Worm (Caenorhabditis elegans) whole organism, young adult: Measurements from ENCODE around the gene pes-9.
A peak's percentile ranks its signal among the peaks of the same experiment; 100 is the strongest.

Experiments used
- B0035.1 ChIP-seq: sonication (generic microtip); optimal IDR thresholded peaks from 2 replicates; lab custom pipeline; 2016; ENCODE audit warnings: missing genetic modification characterization, mild to moderate bottlenecking, missing compliant biosample characterization, missing genotype, missing genetic modification reagents
- B0261.1 ChIP-seq: sonication (generic microtip); optimal IDR thresholded peaks from 2 replicates; lab custom pipeline; 2016; ENCODE audit warnings: mild to moderate bottlenecking, missing genetic modification characterization, moderate library complexity, missing compliant biosample characterization
- D2030.7 ChIP-seq: fragments of 200-800 bp; sonication (Bioruptor generic); IDR thresholded peaks from 2 replicates; pipeline ENCODE4 v1.3.6; 2022; ENCODE audit warnings: missing genetic modification reagents, missing genetic modification characterization, missing compliant biosample characterization
- F10E7.11 ChIP-seq: sonication (generic microtip); optimal IDR thresholded peaks from 2 replicates; lab custom pipeline; 2017; ENCODE audit warnings: mild to moderate bottlenecking, missing genetic modification characterization, moderate library complexity, missing compliant biosample characterization
- F33H1.4 ChIP-seq: fragments of 200-800 bp; sonication (Bioruptor generic); IDR thresholded peaks from 2 replicates; pipeline ENCODE4 v1.3.6; 2022; ENCODE audit warnings: missing genetic modification reagents, missing genetic modification characterization, missing compliant biosample characterization
- F37B4.10 ChIP-seq: fragments of 200-800 bp; sonication (Bioruptor generic); IDR thresholded peaks from 2 replicates; pipeline ENCODE4 v1.3.6; 2022; ENCODE audit warnings: missing genetic modification characterization, missing compliant biosample characterization
- F49E8.2 ChIP-seq: sonication (generic microtip); optimal IDR thresholded peaks from 3 replicates; lab custom pipeline; 2017; ENCODE audit warnings: missing genetic modification characterization, mild to moderate bottlenecking, missing compliant biosample characterization, antibody characterized with exemption, moderate library complexity; ENCODE audit not compliant: insufficient read depth
- F52B5.7 ChIP-seq: sonication (generic microtip); optimal IDR thresholded peaks from 2 replicates; lab custom pipeline; 2016; ENCODE audit warnings: mild to moderate bottlenecking, missing genetic modification characterization, missing compliant biosample characterization
- F55B11.4 ChIP-seq: sonication (generic microtip); optimal IDR thresholded peaks from 2 replicates; lab custom pipeline; 2016; ENCODE audit warnings: missing compliant biosample characterization, missing genetic modification characterization, borderline replicate concordance; ENCODE audit not compliant: insufficient read depth
- F57A8.1 ChIP-seq: fragments of 200-800 bp; sonication (Bioruptor generic); optimal IDR thresholded peaks from 2 replicates; lab custom pipeline; 2018; ENCODE audit warnings: mild to moderate bottlenecking, missing genetic modification characterization, moderate library complexity, missing compliant biosample characterization
- K12H6.12 ChIP-seq: fragments of 200-800 bp; sonication (Bioruptor generic); optimal IDR thresholded peaks from 2 replicates; lab custom pipeline; 2018; ENCODE audit warnings: mild to moderate bottlenecking, missing genetic modification characterization, missing compliant biosample characterization
- Y53G8AR.9 ChIP-seq: fragments of 200-800 bp; sonication (Bioruptor generic); conservative IDR thresholded peaks from 2 replicates; pipeline ENCODE4 v1.3.6; 2022; ENCODE audit warnings: missing genetic modification reagents, missing genetic modification characterization, missing compliant biosample characterization
- Y67H2A.10 ChIP-seq: fragments of 200-800 bp; sonication (Bioruptor generic); conservative IDR thresholded peaks from 2 replicates; pipeline ENCODE4 v1.3.6; 2022; ENCODE audit warnings: missing genetic modification reagents, missing genetic modification characterization, missing compliant biosample characterization
- Y95B8A.8 ChIP-seq: fragments of 200-800 bp; sonication (Bioruptor generic); IDR thresholded peaks from 2 replicates; pipeline ENCODE4 v1.3.6; 2022; ENCODE audit warnings: missing genetic modification reagents, missing genetic modification characterization, missing compliant biosample characterization
- aptf-3 ChIP-seq: fragments of 200-800 bp; sonication (Bioruptor generic); IDR thresholded peaks from 2 replicates; pipeline ENCODE4 v1.3.6; 2022; ENCODE audit warnings: missing genetic modification characterization, missing compliant biosample characterization
- attf-3 ChIP-seq: fragments of 200-800 bp; sonication (Bioruptor generic); conservative IDR thresholded peaks from 2 replicates; pipeline ENCODE4 v1.3.6; 2022; ENCODE audit warnings: missing genetic modification reagents, missing genetic modification characterization, missing compliant biosample characterization
- ceh-100 ChIP-seq: fragments of 200-800 bp; sonication (Bioruptor generic); IDR thresholded peaks from 2 replicates; pipeline ENCODE4 v1.3.6; 2022; ENCODE audit warnings: missing genetic modification reagents, missing genetic modification characterization, missing compliant biosample characterization
- ceh-58 ChIP-seq: fragments of 200-800 bp; sonication (Bioruptor generic); IDR thresholded peaks from 2 replicates; pipeline ENCODE4 v1.3.6; 2022; ENCODE audit warnings: missing genetic modification characterization, missing compliant biosample characterization
- ceh-91 ChIP-seq: fragments of 200-800 bp; sonication (Bioruptor generic); IDR thresholded peaks from 2 replicates; pipeline ENCODE4 v1.3.6; 2022; ENCODE audit warnings: missing genetic modification reagents, missing genetic modification characterization, missing compliant biosample characterization
- dox-1 ChIP-seq: fragments of 200-800 bp; sonication (Bioruptor generic); IDR thresholded peaks from 2 replicates; pipeline ENCODE4 v1.3.6; 2022; ENCODE audit warnings: missing genetic modification reagents, missing genetic modification characterization, missing compliant biosample characterization
- dpff-1 ChIP-seq: sonication (generic microtip); optimal IDR thresholded peaks from 2 replicates; lab custom pipeline; 2017; ENCODE audit warnings: mild to moderate bottlenecking, missing genetic modification characterization, missing compliant biosample characterization
- egl-18 ChIP-seq: fragments of 200-800 bp; sonication (Bioruptor generic); IDR thresholded peaks from 2 replicates; pipeline ENCODE4 v1.3.6; 2022; ENCODE audit warnings: missing genetic modification reagents, missing genetic modification characterization, missing compliant biosample characterization
- ekl-4 ChIP-seq: fragments of 200-800 bp; sonication (Bioruptor generic); IDR thresholded peaks from 2 replicates; pipeline ENCODE4 v1.3.6; 2022; ENCODE audit warnings: missing genetic modification reagents, missing genetic modification characterization, missing compliant biosample characterization
- ets-4 ChIP-seq: fragments of 200-800 bp; sonication (Bioruptor generic); optimal IDR thresholded peaks from 2 replicates; lab custom pipeline; 2018; ENCODE audit warnings: mild to moderate bottlenecking, missing genetic modification characterization, missing compliant biosample characterization
- fkh-3 ChIP-seq: sonication (generic microtip); optimal IDR thresholded peaks from 2 replicates; lab custom pipeline; 2016; ENCODE audit warnings: mild to moderate bottlenecking, missing genetic modification characterization, missing compliant biosample characterization
- lir-1 ChIP-seq: fragments of 200-800 bp; sonication (Bioruptor generic); conservative IDR thresholded peaks from 2 replicates; pipeline ENCODE4 v1.3.6; 2022; ENCODE audit warnings: missing genetic modification reagents, missing genetic modification characterization, missing compliant biosample characterization
- lsl-1 ChIP-seq: fragments of 200-800 bp; sonication (Bioruptor generic); optimal IDR thresholded peaks from 2 replicates; lab custom pipeline; 2018; ENCODE audit warnings: mild to moderate bottlenecking, missing genetic modification characterization, moderate library complexity, missing compliant biosample characterization
- lsy-27 ChIP-seq: sonication (generic microtip); optimal IDR thresholded peaks from 2 replicates; lab custom pipeline; 2017; ENCODE audit warnings: missing genetic modification characterization, mild to moderate bottlenecking, missing compliant biosample characterization, antibody characterized with exemption, missing genotype, borderline replicate concordance; ENCODE audit not compliant: insufficient read depth
- madf-3 ChIP-seq: fragments of 200-800 bp; sonication (Bioruptor generic); IDR thresholded peaks from 2 replicates; pipeline ENCODE4 v1.3.6; 2022; ENCODE audit warnings: missing genetic modification reagents, missing genetic modification characterization, missing compliant biosample characterization
- madf-6 ChIP-seq: fragments of 200-800 bp; sonication (Bioruptor generic); IDR thresholded peaks from 2 replicates; pipeline ENCODE4 v1.3.6; 2022; ENCODE audit warnings: missing genetic modification reagents, missing genetic modification characterization, missing compliant biosample characterization
- madf-8 ChIP-seq: fragments of 200-800 bp; sonication (Bioruptor generic); conservative IDR thresholded peaks from 2 replicates; pipeline ENCODE4 v1.3.6; 2022; ENCODE audit warnings: missing genetic modification reagents, missing genetic modification characterization, missing compliant biosample characterization
- mcd-1 ChIP-seq: fragments of 200-800 bp; sonication (Bioruptor generic); IDR thresholded peaks from 2 replicates; pipeline ENCODE4 v1.3.6; 2022; ENCODE audit warnings: missing genetic modification reagents, missing genetic modification characterization, missing compliant biosample characterization
- mel-28 ChIP-seq: sonication (generic microtip); optimal IDR thresholded peaks from 2 replicates; lab custom pipeline; 2016; ENCODE audit warnings: borderline replicate concordance, mild to moderate bottlenecking, missing genetic modification characterization, missing compliant biosample characterization
- nfya-1 ChIP-seq: sonication (generic microtip); optimal IDR thresholded peaks from 2 replicates; lab custom pipeline; 2017; ENCODE audit warnings: antibody characterized with exemption, missing compliant biosample characterization, missing genetic modification characterization, borderline replicate concordance; ENCODE audit not compliant: insufficient read depth
- nhr-120 ChIP-seq: fragments of 200-800 bp; sonication (Bioruptor generic); IDR thresholded peaks from 2 replicates; pipeline ENCODE4 v1.3.6; 2022; ENCODE audit warnings: missing genetic modification characterization, missing compliant biosample characterization
- pbrm-1 ChIP-seq: fragments of 200-800 bp; sonication (Bioruptor generic); IDR thresholded peaks from 2 replicates; pipeline ENCODE4 v1.3.6; 2022; ENCODE audit warnings: missing genetic modification reagents, missing genetic modification characterization, missing compliant biosample characterization
- pha-4 ChIP-seq: fragments of 150-350 bp; sonication (generic microtip); optimal IDR thresholded peaks from 2 replicates; lab custom pipeline; 2014; ENCODE audit warnings: missing biosample characterization, missing genetic modification reagents, missing genetic modification characterization
- rec-8 ChIP-seq, 2 experiments: sonication (generic microtip); optimal IDR thresholded peaks; 2 replicates each; lab custom pipeline; 2016; ENCODE audit warnings: mild to moderate bottlenecking in 2 of 2, missing genetic modification characterization in 2 of 2, missing genetic modification reagents in 2 of 2, missing genotype in 2 of 2, missing biosample characterization in 1 of 2, missing compliant biosample characterization in 1 of 2, moderate library complexity in 1 of 2
- repo-1 ChIP-seq: sonication (generic microtip); optimal IDR thresholded peaks from 2 replicates; lab custom pipeline; 2017; ENCODE audit warnings: mild to moderate bottlenecking, missing genetic modification characterization, missing compliant biosample characterization
- snpc-1.3 ChIP-seq: sonication (generic microtip); optimal IDR thresholded peaks from 2 replicates; lab custom pipeline; 2017; ENCODE audit warnings: missing genetic modification characterization, mild to moderate bottlenecking, missing compliant biosample characterization, antibody characterized with exemption, moderate library complexity, missing genotype, missing genetic modification reagents; ENCODE audit not compliant: insufficient read depth
- snpc-4 ChIP-seq, 5 experiments: fragments of 150-350 bp in 1 of 5; sonication (generic microtip) in 4 of 5; optimal IDR thresholded peaks; 2 replicates each; lab custom pipeline; 2014 to 2018; ENCODE audit warnings: missing genetic modification characterization in 5 of 5, missing biosample characterization in 3 of 5, antibody characterized with exemption in 2 of 5, mild to moderate bottlenecking in 2 of 5, missing compliant biosample characterization in 2 of 5, missing genotype in 2 of 5, moderate library complexity in 2 of 5, missing genetic modification reagents in 1 of 5
- somi-1 ChIP-seq: fragments of 200-800 bp; sonication (Bioruptor generic); optimal IDR thresholded peaks from 2 replicates; lab custom pipeline; 2018; ENCODE audit warnings: mild to moderate bottlenecking, missing genetic modification characterization, missing compliant biosample characterization
- xnd-1 ChIP-seq: sonication (generic microtip); optimal IDR thresholded peaks from 2 replicates; lab custom pipeline; 2016; ENCODE audit warnings: missing genotype, missing genetic modification reagents, missing genetic modification characterization, missing compliant biosample characterization
- zfh-2 ChIP-seq: fragments of 200-800 bp; sonication (Bioruptor generic); conservative IDR thresholded peaks from 2 replicates; pipeline ENCODE4 v1.3.6; 2022; ENCODE audit warnings: missing genetic modification reagents, missing genetic modification characterization, missing compliant biosample characterization
- ztf-25 ChIP-seq: fragments of 200-800 bp; sonication (Bioruptor generic); IDR thresholded peaks from 2 replicates; pipeline ENCODE4 v1.3.6; 2022; ENCODE audit warnings: missing genetic modification reagents, missing genetic modification characterization, missing compliant biosample characterization

The pes-9 gene

ce11 chrV:14614454-14614853, 17.6 kb upstream of the pes-9 start:
- no peak for TF ChIP-seq F37B4.10 (GFP tag; lab: Robert Waterston, UW)
- no peak for TF ChIP-seq madf-8 (GFP tag; lab: Robert Waterston, UW)
- TF ChIP-seq attf-3 (GFP tag; lab: Robert Waterston, UW) = no peak
- TF ChIP-seq fkh-3 (tag; lab: Kevin White, UChicago) = no peak
- TF ChIP-seq xnd-1 (tag; lab: Kevin White, UChicago) = no peak
- TF ChIP-seq Y67H2A.10 (GFP tag; lab: Robert Waterston, UW) = no peak
- no peak for TF ChIP-seq K12H6.12 (tag; lab: Kevin White, UChicago)
- TF ChIP-seq ceh-100 (GFP tag; lab: Robert Waterston, UW) = no peak

- TF ChIP-seq ceh-100 (GFP tag; lab: Robert Waterston, UW) (no peak), pbrm-1 (GFP tag; lab: Robert Waterston, UW) (no peak), D2030.7 (GFP tag; lab: Robert Waterston, UW) (peak; percentile 8; the same call in 1 of the 2 replicates), F49E8.2 (tag; lab: Kevin White, UChicago) (peak; percentile 19), dox-1 (GFP tag; lab: Robert Waterston, UW) (no peak; the same call in 1 of the 2 replicates), aptf-3 (GFP tag; lab: Robert Waterston, UW) (no peak), B0035.1 (no peak), madf-6 (GFP tag; lab: Robert Waterston, UW) (no peak; the same call in 1 of the 2 replicates), rec-8 (tag; optimal IDR thresholded peaks at IDR 0.05; lab: Kevin White, UChicago) (no peak), mcd-1 (GFP tag; lab: Robert Waterston, UW) (no peak), ekl-4 (GFP tag; lab: Robert Waterston, UW) (no peak), somi-1 (GFP tag; lab: Kevin White, UChicago) (no peak), F52B5.7 (tag; lab: Kevin White, UChicago) (no peak), nfya-1 (tag; lab: Kevin White, UChicago) (no peak), F37B4.10 (GFP tag; lab: Robert Waterston, UW) (no peak), madf-3 (GFP tag; lab: Robert Waterston, UW) (no peak), lir-1 (GFP tag; lab: Robert Waterston, UW) (no peak), Y95B8A.8 (GFP tag; lab: Robert Waterston, UW) (no peak), nhr-120 (GFP tag; lab: Robert Waterston, UW) (no peak), F33H1.4 (GFP tag; lab: Robert Waterston, UW) (no peak), ets-4 (GFP tag; lab: Kevin White, UChicago) (no peak), madf-8 (GFP tag; lab: Robert Waterston, UW) (no peak), egl-18 (GFP tag; lab: Robert Waterston, UW) (no peak), snpc-1.3 (tag; lab: Kevin White, UChicago) (peak; percentile 42), lsy-27 (tag; lab: Kevin White, UChicago) (no peak), F10E7.11 (no peak), lsl-1 (peak; percentile 93), Y53G8AR.9 (GFP tag; lab: Robert Waterston, UW) (no peak), F55B11.4 (tag; lab: Kevin White, UChicago) (no peak), ceh-91 (GFP tag; lab: Robert Waterston, UW) (peak; percentile 58), mel-28 (tag; lab: Kevin White, UChicago) (no peak), pha-4 (tag; lab: Kevin White, UChicago) (no peak), dpff-1 (tag; lab: Kevin White, UChicago) (no peak), B0261.1 (tag; lab: Kevin White, UChicago) (no peak), ceh-58 (GFP tag; lab: Robert Waterston, UW) (no peak), F57A8.1 (GFP tag; lab: Kevin White, UChicago) (no peak), repo-1 (tag; lab: Kevin White, UChicago) (no peak), zfh-2 (GFP tag; lab: Robert Waterston, UW) (no peak), Y67H2A.10 (GFP tag; lab: Robert Waterston, UW) (no peak), ztf-25 (GFP tag; lab: Robert Waterston, UW) (no peak), snpc-4 (GFP tag; optimal IDR thresholded peaks at IDR 0.05; lab: Kevin White, UChicago) (no peak), snpc-4 (tag; optimal IDR thresholded peaks at IDR 0.05; lab: Kevin White, UChicago) (peak in 1 of 4 experiments; percentile 8)
Observed at ce11 chrV:14612168-14612567, 15.3 kb upstream of the pes-9 start, which contains the start of the genes R11H6.5 and ccnk-1. Gene R11H6.5, minus strand, starts transcription at chrV:14612222. Gene ccnk-1, plus strand, starts transcription at chrV:14612548.
